Worm (Caenorhabditis elegans) whole organism, mixed stage, embryonic: Measurements from ENCODE around the gene dod-19.

Experiments used
- M03D4.4 ChIP-seq: sonication (generic microtip); optimal IDR thresholded peaks from 2 replicates; lab custom pipeline; 2017; ENCODE audit warnings: mild to moderate bottlenecking, missing genetic modification characterization, missing compliant biosample characterization
- bed-3 ChIP-seq: fragments of 200-800 bp; sonication (Bioruptor generic); optimal IDR thresholded peaks from 3 replicates; lab custom pipeline; 2018; ENCODE audit warnings: mild to moderate bottlenecking, missing genetic modification characterization, moderate library complexity, missing compliant biosample characterization
- blmp-1 ChIP-seq: fragments of 150-350 bp; optimal IDR thresholded peaks from 2 replicates; lab custom pipeline; 2014; ENCODE audit warnings: missing biosample characterization, missing genetic modification characterization
- ceh-39 ChIP-seq: fragments of 150-350 bp; optimal IDR thresholded peaks from 2 replicates; lab custom pipeline; 2014; ENCODE audit warnings: missing biosample characterization, missing genetic modification characterization
- ceh-43 ChIP-seq: fragments of 200-800 bp; sonication (Bioruptor generic); optimal IDR thresholded peaks from 2 replicates; lab custom pipeline; 2018; ENCODE audit warnings: mild to moderate bottlenecking, missing genetic modification characterization, moderate library complexity, missing compliant biosample characterization
- ceh-83 ChIP-seq: fragments of 200-800 bp; sonication (Bioruptor generic); optimal IDR thresholded peaks from 2 replicates; lab custom pipeline; 2018; ENCODE audit warnings: mild to moderate bottlenecking, missing genetic modification characterization, missing compliant biosample characterization
- ces-1 ChIP-seq: fragments of 150-350 bp; optimal IDR thresholded peaks from 2 replicates; lab custom pipeline; 2014; ENCODE audit warnings: missing biosample characterization, missing genetic modification reagents, missing genetic modification characterization
- cnd-1 ChIP-seq: fragments of 200-800 bp; sonication (Bioruptor generic); optimal IDR thresholded peaks from 2 replicates; lab custom pipeline; 2018; ENCODE audit warnings: mild to moderate bottlenecking, missing genetic modification characterization, missing compliant biosample characterization
- drap-1 ChIP-seq: fragments of 200-800 bp; sonication (Bioruptor generic); optimal IDR thresholded peaks from 3 replicates; lab custom pipeline; 2018; ENCODE audit warnings: mild to moderate bottlenecking, missing genetic modification characterization, missing compliant biosample characterization
- elt-1 ChIP-seq: sonication (generic microtip); optimal IDR thresholded peaks from 2 replicates; lab custom pipeline; 2017; ENCODE audit warnings: missing genetic modification characterization, mild to moderate bottlenecking, missing compliant biosample characterization, antibody characterized with exemption, moderate library complexity, borderline replicate concordance; ENCODE audit not compliant: insufficient read depth
- elt-3 ChIP-seq: fragments of 150-350 bp; optimal IDR thresholded peaks from 2 replicates; lab custom pipeline; 2014; ENCODE audit warnings: missing biosample characterization, missing genetic modification characterization
- flh-1 ChIP-seq: fragments of 200-800 bp; sonication (Bioruptor generic); optimal IDR thresholded peaks from 2 replicates; lab custom pipeline; 2018; ENCODE audit warnings: mild to moderate bottlenecking, missing genetic modification characterization, moderate library complexity, missing compliant biosample characterization
- ham-2 ChIP-seq: fragments of 200-800 bp; sonication (Bioruptor generic); optimal IDR thresholded peaks from 2 replicates; lab custom pipeline; 2018; ENCODE audit warnings: mild to moderate bottlenecking, missing genetic modification characterization, missing compliant biosample characterization
- hlh-1 ChIP-seq: fragments of 150-350 bp; optimal IDR thresholded peaks from 2 replicates; lab custom pipeline; 2014; ENCODE audit warnings: missing biosample characterization, missing genetic modification reagents, missing genetic modification characterization
- lin-13 ChIP-seq: fragments of 150-350 bp; optimal IDR thresholded peaks from 2 replicates; lab custom pipeline; 2014; ENCODE audit warnings: missing biosample characterization, missing genetic modification characterization
- lin-32 ChIP-seq: fragments of 200-800 bp; sonication (Bioruptor generic); optimal IDR thresholded peaks from 2 replicates; lab custom pipeline; 2018; ENCODE audit warnings: mild to moderate bottlenecking, missing genetic modification characterization, missing compliant biosample characterization
- lsy-2 ChIP-seq: fragments of 150-350 bp; optimal IDR thresholded peaks from 2 replicates; lab custom pipeline; 2014; ENCODE audit warnings: missing biosample characterization, missing genetic modification characterization
- mab-5 ChIP-seq: fragments of 150-350 bp; optimal IDR thresholded peaks from 2 replicates; lab custom pipeline; 2014; ENCODE audit warnings: missing biosample characterization, missing genetic modification characterization
- mep-1 ChIP-seq: fragments of 150-350 bp; optimal IDR thresholded peaks from 2 replicates; lab custom pipeline; 2017; ENCODE audit warnings: missing biosample characterization, missing genetic modification reagents, missing genetic modification characterization, inconsistent platforms
- mls-2 ChIP-seq: sonication (generic microtip); optimal IDR thresholded peaks from 2 replicates; lab custom pipeline; 2016; ENCODE audit warnings: mild to moderate bottlenecking, missing genetic modification characterization, moderate library complexity, missing compliant biosample characterization
- nhr-12 ChIP-seq: fragments of 150-350 bp; optimal IDR thresholded peaks from 2 replicates; lab custom pipeline; 2014; ENCODE audit warnings: missing biosample characterization, missing genetic modification characterization
- nhr-2 ChIP-seq: fragments of 150-350 bp; optimal IDR thresholded peaks from 2 replicates; lab custom pipeline; 2014; ENCODE audit warnings: missing biosample characterization, missing genetic modification characterization
- nhr-28 ChIP-seq: fragments of 150-350 bp; optimal IDR thresholded peaks from 2 replicates; lab custom pipeline; 2014; ENCODE audit warnings: missing biosample characterization, missing genetic modification characterization
- nhr-76 ChIP-seq: sonication (generic microtip); optimal IDR thresholded peaks from 2 replicates; lab custom pipeline; 2017; ENCODE audit warnings: missing biosample characterization, missing genetic modification characterization
- pha-4 ChIP-seq: fragments of 150-350 bp; optimal IDR thresholded peaks from 2 replicates; lab custom pipeline; 2018; ENCODE audit warnings: missing biosample characterization, missing genetic modification reagents, missing genetic modification characterization
- sem-2 ChIP-seq: fragments of 200-800 bp; sonication (Bioruptor generic); optimal IDR thresholded peaks from 2 replicates; lab custom pipeline; 2018; ENCODE audit warnings: mild to moderate bottlenecking, missing genetic modification characterization, missing compliant biosample characterization
- snpc-4 ChIP-seq: fragments of 150-350 bp; optimal IDR thresholded peaks from 2 replicates; lab custom pipeline; 2014; ENCODE audit warnings: missing biosample characterization, missing genetic modification characterization
- sptf-1 ChIP-seq: sonication (generic microtip); optimal IDR thresholded peaks from 2 replicates; lab custom pipeline; 2017; ENCODE audit warnings: mild to moderate bottlenecking, missing genetic modification characterization, moderate library complexity, missing compliant biosample characterization
- tbx-8 ChIP-seq: fragments of 200-800 bp; sonication (Bioruptor generic); optimal IDR thresholded peaks from 2 replicates; lab custom pipeline; 2018; ENCODE audit warnings: mild to moderate bottlenecking, missing genetic modification characterization, moderate library complexity, missing compliant biosample characterization
- unc-120 ChIP-seq: sonication (generic microtip); optimal IDR thresholded peaks from 2 replicates; lab custom pipeline; 2017; ENCODE audit warnings: missing genetic modification characterization, missing compliant biosample characterization; ENCODE audit not compliant: poor library complexity, severe bottlenecking
- unc-39 ChIP-seq: fragments of 150-350 bp; optimal IDR thresholded peaks from 2 replicates; lab custom pipeline; 2014; ENCODE audit warnings: missing biosample characterization, missing genetic modification characterization
- unc-62 ChIP-seq: fragments of 150-350 bp; optimal IDR thresholded peaks from 2 replicates; lab custom pipeline; 2014; ENCODE audit warnings: missing biosample characterization, missing genetic modification reagents, missing genetic modification characterization

The dod-19 gene

DNA sequence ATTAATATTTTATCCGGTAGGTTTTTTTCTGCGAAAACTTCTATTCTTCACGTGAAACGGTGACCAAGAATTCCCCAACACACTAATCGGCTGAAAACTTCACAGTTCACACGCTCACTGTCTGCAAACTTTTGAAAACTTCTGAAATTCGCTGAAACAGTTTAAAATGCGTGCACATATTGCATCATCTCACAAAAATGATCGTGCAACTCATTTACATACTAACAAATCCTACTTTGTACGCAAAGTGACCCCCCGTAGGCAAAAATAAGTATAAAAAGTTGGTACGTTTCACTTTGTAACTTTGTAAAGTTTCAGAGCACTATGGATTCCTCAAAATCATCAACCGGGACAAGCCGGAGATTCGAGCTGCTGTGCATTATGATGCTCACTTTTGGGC lies 26.2 kb downstream of the dod-19 start, which contains the start of gene ZK6.6:
Gene ZK6.6, plus strand, starts transcription at position 301 of the 400 bp plus-strand sequence.
- TF ChIP-seq mls-2 (tag; lab: Kevin White, UChicago) (no peak), drap-1 (GFP tag; lab: Kevin White, UChicago) (no peak), unc-39 (no peak), nhr-28 (tag; lab: Kevin White, UChicago) (no peak), nhr-12 (tag; lab: Kevin White, UChicago) (no peak), elt-3 (tag; lab: Kevin White, UChicago) (no peak), pha-4 (no peak), ceh-39 (tag; lab: Kevin White, UChicago) (no peak), flh-1 (no peak), bed-3 (no peak), unc-120 (tag; lab: Kevin White, UChicago) (no peak), mab-5 (no peak), lsy-2 (tag; lab: Kevin White, UChicago) (no peak), sem-2 (GFP tag; lab: Kevin White, UChicago) (no peak), unc-62 (GFP tag; lab: Kevin White, UChicago) (no peak), ceh-83 (GFP tag; lab: Kevin White, UChicago) (no peak), tbx-8 (GFP tag; lab: Kevin White, UChicago) (no peak), hlh-1 (tag; lab: Kevin White, UChicago) (no peak), ces-1 (GFP tag; lab: Kevin White, UChicago) (no peak)
- TF ChIP-seq, all 35 proteins: peak for 0

DNA sequence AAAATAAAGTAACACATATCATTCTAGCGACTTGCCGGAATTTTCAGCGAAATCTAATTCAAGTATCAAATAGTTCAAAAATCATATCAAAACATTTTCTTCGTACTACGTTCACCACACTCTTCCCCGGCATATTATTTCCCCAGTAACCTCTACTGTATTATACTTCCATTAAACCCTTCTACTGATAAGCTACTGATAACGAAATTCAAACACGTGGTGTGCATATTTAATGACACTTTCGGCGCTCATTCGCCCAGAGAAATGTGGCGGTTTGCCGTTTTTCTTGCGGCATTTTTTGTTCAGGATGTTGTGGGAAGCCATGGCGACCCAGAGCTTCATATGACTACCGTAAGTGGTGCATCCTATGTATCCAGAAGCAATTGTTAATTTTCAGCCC lies 29.1 kb downstream of the dod-19 start, which contains the start of gene lipl-5:
Gene lipl-5, plus strand, starts transcription at position 259 of the 400 bp plus-strand sequence.
- no peak for TF ChIP-seq unc-120 (tag; lab: Kevin White, UChicago)
- TF ChIP-seq elt-1, result no peak
- no peak for TF ChIP-seq ham-2 (GFP tag; lab: Kevin White, UChicago)
- TF ChIP-seq ceh-39 (tag; lab: Kevin White, UChicago), result no peak
- TF ChIP-seq lsy-2 (tag; lab: Kevin White, UChicago), result no peak
- TF ChIP-seq unc-39, result no peak
- no peak for TF ChIP-seq elt-3 (tag; lab: Kevin White, UChicago)
- TF ChIP-seq nhr-76 (tag; lab: Kevin White, UChicago), result no peak
- TF ChIP-seq mls-2 (tag; lab: Kevin White, UChicago), result no peak
- TF ChIP-seq ceh-83 (GFP tag; lab: Kevin White, UChicago), result no peak
- no peak for TF ChIP-seq nhr-28 (tag; lab: Kevin White, UChicago)
- no peak for TF ChIP-seq nhr-2
- no peak for TF ChIP-seq lin-32
- no peak for TF ChIP-seq cnd-1
- TF ChIP-seq sem-2 (GFP tag; lab: Kevin White, UChicago), result no peak
- no peak for TF ChIP-seq M03D4.4
- TF ChIP-seq snpc-4 (tag; lab: Kevin White, UChicago), result no peak

DNA sequence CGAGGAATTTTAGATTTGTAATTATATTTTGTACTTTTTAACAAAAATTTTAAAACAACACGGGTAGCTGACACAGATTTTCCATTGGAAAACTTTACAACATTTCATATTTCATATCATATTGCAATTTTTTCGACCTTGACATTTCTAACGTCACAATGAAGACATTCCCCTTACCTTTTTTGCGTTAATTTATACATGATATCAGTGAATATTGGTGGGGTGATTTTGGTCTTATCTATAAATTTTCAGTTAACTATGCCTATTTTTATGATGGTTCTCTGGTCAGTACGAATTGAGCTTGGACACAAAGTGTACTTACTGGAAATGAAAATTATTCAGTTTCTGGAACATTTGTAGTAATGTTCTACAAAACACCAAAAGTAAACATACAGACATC lies 30.0 kb downstream of the dod-19 start:
- no peak for TF ChIP-seq blmp-1 (tag; lab: Kevin White, UChicago)
- TF ChIP-seq bed-3, result no peak
- TF ChIP-seq drap-1 (GFP tag; lab: Kevin White, UChicago), result no peak
- TF ChIP-seq mep-1 (tag; lab: Kevin White, UChicago), result no peak
- no peak for TF ChIP-seq flh-1
- TF ChIP-seq snpc-4 (tag; lab: Kevin White, UChicago), result no peak
- TF ChIP-seq tbx-8 (GFP tag; lab: Kevin White, UChicago), result no peak
- no peak for TF ChIP-seq cnd-1

DNA sequence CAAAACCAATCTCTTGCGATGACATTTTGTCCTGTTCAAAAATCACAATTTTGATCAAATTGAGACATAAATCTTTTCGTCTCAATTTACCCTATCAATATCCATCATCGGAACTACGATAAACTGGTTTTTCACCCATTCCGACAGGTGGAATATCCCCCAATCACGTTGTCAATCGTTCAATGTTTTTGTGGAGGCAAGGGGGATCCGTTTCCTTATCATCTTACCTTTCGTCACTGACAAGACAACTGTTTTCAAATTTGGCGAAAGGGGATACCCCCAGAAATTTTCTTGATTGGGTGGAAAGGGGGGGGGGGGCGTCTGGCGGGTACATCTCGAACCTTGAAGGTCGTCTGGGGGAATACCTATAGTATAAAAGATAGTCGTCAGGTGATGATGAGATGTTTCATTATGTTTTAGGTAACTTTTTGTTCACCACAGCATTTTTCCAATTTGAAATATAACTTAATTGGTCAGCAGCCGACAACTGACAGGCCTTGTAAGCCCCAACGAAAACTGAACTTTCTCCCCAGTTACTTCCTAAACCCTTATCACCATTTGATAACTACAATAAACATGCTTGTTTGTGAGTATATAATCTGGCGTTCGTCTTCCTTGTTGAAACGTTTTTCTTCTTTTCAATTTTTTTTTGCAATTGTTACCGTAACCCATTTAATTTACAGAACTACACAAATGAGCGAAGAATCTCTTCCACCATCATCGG lies 33.2 kb downstream of the dod-19 start, which contains the start of gene ZK6.8:
Gene ZK6.8, plus strand, starts transcription at position 682 of the 724 bp plus-strand sequence.
- TF ChIP-seq unc-39, result no peak
- no peak for TF ChIP-seq unc-120 (tag; lab: Kevin White, UChicago)
- no peak for TF ChIP-seq tbx-8 (GFP tag; lab: Kevin White, UChicago)
- TF ChIP-seq pha-4, result no peak
- TF ChIP-seq mep-1 (tag; lab: Kevin White, UChicago), result no peak
- no peak for TF ChIP-seq lin-13
- no peak for TF ChIP-seq bed-3
- no peak for TF ChIP-seq snpc-4 (tag; lab: Kevin White, UChicago)
- no peak for TF ChIP-seq lsy-2 (tag; lab: Kevin White, UChicago)
- no peak for TF ChIP-seq ces-1 (GFP tag; lab: Kevin White, UChicago)
- no peak for TF ChIP-seq nhr-76 (tag; lab: Kevin White, UChicago)
- TF ChIP-seq M03D4.4, result no peak
- TF ChIP-seq sptf-1 (tag; lab: Kevin White, UChicago), result no peak
- no peak for TF ChIP-seq flh-1
- TF ChIP-seq nhr-2, result no peak
- no peak for TF ChIP-seq drap-1 (GFP tag; lab: Kevin White, UChicago)
- no peak for TF ChIP-seq elt-1
- TF ChIP-seq mls-2 (tag; lab: Kevin White, UChicago), result no peak
- no peak for TF ChIP-seq ceh-43
